Worm (Caenorhabditis elegans): ENCODE data around the gene egli-1.

ce11 chrII:9284358-9285170, 39.2 kb upstream of the egli-1 start:
- peak; percentile 5 for TF ChIP-seq nhr-2 (tag; optimal IDR thresholded peaks at IDR 0.05)
- no peak for TF ChIP-seq snpc-4 (tag; optimal IDR thresholded peaks at IDR 0.05)
- TF ChIP-seq lin-13 (tag; optimal IDR thresholded peaks at IDR 0.05), result no peak
- no peak for TF ChIP-seq blmp-1 (tag; optimal IDR thresholded peaks at IDR 0.05)
- no peak for TF ChIP-seq elt-3 (tag; optimal IDR thresholded peaks at IDR 0.05)
- TF ChIP-seq unc-62 (GFP tag; optimal IDR thresholded peaks at IDR 0.05), result no peak
- TF ChIP-seq lin-32 (GFP tag; optimal IDR thresholded peaks at IDR 0.05), result no peak
- no peak for TF ChIP-seq ztf-11 (tag; optimal IDR thresholded peaks at IDR 0.05)
- no peak for TF ChIP-seq nhr-28 (tag; optimal IDR thresholded peaks at IDR 0.05)
- TF ChIP-seq bed-3 (GFP tag; optimal IDR thresholded peaks at IDR 0.05), result no peak
- no peak for TF ChIP-seq cnd-1 (tag; optimal IDR thresholded peaks at IDR 0.05)
